Worm (Caenorhabditis elegans) whole organism, L3 larva: ENCODE results near the gene F45G2.8.

ENCODE experiments used
- R02D3.7 ChIP-seq: fragments of 150-350 bp; optimal IDR thresholded peaks from 2 replicates; lab custom pipeline; 2014; ENCODE audit warnings: missing biosample characterization, missing genetic modification characterization
- ZK546.5 ChIP-seq: sonication (generic microtip); optimal IDR thresholded peaks from 2 replicates; lab custom pipeline; 2017; ENCODE audit warnings: missing biosample characterization, missing genetic modification characterization
- aly-2 ChIP-seq: fragments of 150-350 bp; optimal IDR thresholded peaks from 2 replicates; lab custom pipeline; 2014; ENCODE audit warnings: missing biosample characterization, missing genetic modification characterization
- ama-1 ChIP-seq: fragments of 150-350 bp; optimal IDR thresholded peaks from 2 replicates; lab custom pipeline; 2018
- ceh-16 ChIP-seq: sonication (generic microtip); optimal IDR thresholded peaks from 2 replicates; lab custom pipeline; 2017; ENCODE audit warnings: missing biosample characterization, missing genetic modification characterization
- ceh-28 ChIP-seq: fragments of 150-350 bp; optimal IDR thresholded peaks from 2 replicates; lab custom pipeline; 2014; ENCODE audit warnings: missing biosample characterization, missing genetic modification reagents, missing genetic modification characterization
- ceh-82 ChIP-seq: fragments of 150-350 bp; optimal IDR thresholded peaks from 2 replicates; lab custom pipeline; 2014; ENCODE audit warnings: missing biosample characterization, missing genetic modification characterization
- ceh-9 ChIP-seq: sonication (generic microtip); optimal IDR thresholded peaks from 2 replicates; lab custom pipeline; 2018; ENCODE audit warnings: missing biosample characterization, missing genetic modification characterization
- daf-12 ChIP-seq: fragments of 150-350 bp; optimal IDR thresholded peaks from 2 replicates; lab custom pipeline; 2014; ENCODE audit warnings: missing biosample characterization, missing genetic modification reagents, missing genetic modification characterization
- egl-27 ChIP-seq: sonication (generic microtip); optimal IDR thresholded peaks from 4 replicates; lab custom pipeline; 2017; ENCODE audit warnings: missing biosample characterization, missing genetic modification reagents, missing genetic modification characterization
- egl-5 ChIP-seq: fragments of 150-350 bp; optimal IDR thresholded peaks from 2 replicates; lab custom pipeline; 2017; ENCODE audit warnings: missing biosample characterization, missing genetic modification reagents, missing genetic modification characterization, inconsistent platforms
- elt-1 ChIP-seq: fragments of 150-350 bp; optimal IDR thresholded peaks from 2 replicates; lab custom pipeline; 2014; ENCODE audit warnings: missing biosample characterization, missing genetic modification characterization
- elt-2 ChIP-seq: sonication (generic microtip); optimal IDR thresholded peaks from 2 replicates; lab custom pipeline; 2016; ENCODE audit warnings: missing genetic modification reagents, mild to moderate bottlenecking, missing genetic modification characterization, missing compliant biosample characterization
- elt-3 ChIP-seq, 3 experiments: fragments of 150-350 bp in 1 of 3; sonication (generic microtip) in 2 of 3; optimal IDR thresholded peaks; 2 replicates in 2 of 3; 4 replicates in 1 of 3; lab custom pipeline; 2014 to 2017; ENCODE audit warnings: missing biosample characterization in 3 of 3, missing genetic modification characterization in 3 of 3
- eor-1 ChIP-seq, 2 experiments: fragments of 150-350 bp; optimal IDR thresholded peaks; 2 replicates each; lab custom pipeline; 2014 to 2018; ENCODE audit warnings: missing biosample characterization in 2 of 2, missing genetic modification characterization in 2 of 2
- fkh-10 ChIP-seq: sonication (generic microtip); optimal IDR thresholded peaks from 2 replicates; lab custom pipeline; 2017; ENCODE audit warnings: missing biosample characterization, missing genetic modification reagents, missing genetic modification characterization
- fkh-2 ChIP-seq: fragments of 150-350 bp; optimal IDR thresholded peaks from 2 replicates; lab custom pipeline; 2014; ENCODE audit warnings: missing biosample characterization, missing genetic modification reagents, missing genetic modification characterization
- fos-1 ChIP-seq: fragments of 150-350 bp; optimal IDR thresholded peaks from 2 replicates; lab custom pipeline; 2014; ENCODE audit warnings: missing biosample characterization, missing genetic modification characterization
- hmg-11 ChIP-seq: sonication (generic microtip); optimal IDR thresholded peaks from 2 replicates; lab custom pipeline; 2016; ENCODE audit warnings: missing genetic modification characterization, missing compliant biosample characterization
- jun-1 ChIP-seq: fragments of 150-350 bp; optimal IDR thresholded peaks from 2 replicates; lab custom pipeline; 2014; ENCODE audit warnings: missing biosample characterization, missing genetic modification reagents, missing genetic modification characterization
- lin-15B ChIP-seq: fragments of 150-350 bp; optimal IDR thresholded peaks from 2 replicates; lab custom pipeline; 2014; ENCODE audit warnings: missing biosample characterization, missing genetic modification characterization
- lin-39 ChIP-seq: fragments of 150-350 bp; optimal IDR thresholded peaks from 2 replicates; lab custom pipeline; 2018; ENCODE audit warnings: missing biosample characterization, missing genetic modification reagents, missing genetic modification characterization
- lsy-12 ChIP-seq: sonication (generic microtip); optimal IDR thresholded peaks from 2 replicates; lab custom pipeline; 2016; ENCODE audit warnings: mild to moderate bottlenecking, missing genetic modification characterization, missing compliant biosample characterization
- mdl-1 ChIP-seq: fragments of 150-350 bp; optimal IDR thresholded peaks from 2 replicates; lab custom pipeline; 2014; ENCODE audit warnings: missing biosample characterization, missing genetic modification characterization
- mml-1 ChIP-seq: fragments of 150-350 bp; sonication (generic microtip); optimal IDR thresholded peaks from 3 replicates; lab custom pipeline; 2014; ENCODE audit warnings: missing biosample characterization, missing genetic modification characterization
- nfya-1 ChIP-seq: sonication (generic microtip); optimal IDR thresholded peaks from 2 replicates; lab custom pipeline; 2017; ENCODE audit warnings: missing genetic modification characterization, mild to moderate bottlenecking, missing compliant biosample characterization, antibody characterized with exemption, moderate library complexity; ENCODE audit not compliant: insufficient read depth
- nhr-11 ChIP-seq: fragments of 150-350 bp; optimal IDR thresholded peaks from 2 replicates; lab custom pipeline; 2014; ENCODE audit warnings: missing biosample characterization, missing genetic modification characterization
- nhr-12 ChIP-seq: fragments of 150-350 bp; optimal IDR thresholded peaks from 2 replicates; lab custom pipeline; 2014; ENCODE audit warnings: missing biosample characterization, missing genetic modification characterization
- nhr-23 ChIP-seq: fragments of 150-350 bp; optimal IDR thresholded peaks from 2 replicates; lab custom pipeline; 2014; ENCODE audit warnings: missing biosample characterization, missing genetic modification reagents, missing genetic modification characterization
- nhr-237 ChIP-seq: fragments of 150-350 bp; optimal IDR thresholded peaks from 2 replicates; lab custom pipeline; 2014; ENCODE audit warnings: missing biosample characterization, missing genetic modification characterization
- nhr-25 ChIP-seq: sonication (generic microtip); optimal IDR thresholded peaks from 2 replicates; lab custom pipeline; 2017; ENCODE audit warnings: missing biosample characterization, missing genetic modification characterization
- nhr-28 ChIP-seq: fragments of 150-350 bp; optimal IDR thresholded peaks from 2 replicates; lab custom pipeline; 2014; ENCODE audit warnings: missing biosample characterization, missing genetic modification characterization
- nhr-43 ChIP-seq: sonication (generic microtip); optimal IDR thresholded peaks from 2 replicates; lab custom pipeline; 2016; ENCODE audit warnings: mild to moderate bottlenecking, missing genetic modification characterization, missing compliant biosample characterization; ENCODE audit not compliant: poor library complexity, severe bottlenecking
- nhr-67 ChIP-seq: fragments of 150-350 bp; optimal IDR thresholded peaks from 2 replicates; lab custom pipeline; 2014; ENCODE audit warnings: missing biosample characterization, missing genetic modification characterization
- nhr-76 ChIP-seq: fragments of 150-350 bp; sonication (generic microtip); optimal IDR thresholded peaks from 5 replicates; lab custom pipeline; 2014; ENCODE audit warnings: missing biosample characterization, missing genetic modification characterization
- nhr-77 ChIP-seq: fragments of 150-350 bp; optimal IDR thresholded peaks from 2 replicates; lab custom pipeline; 2014; ENCODE audit warnings: missing biosample characterization, missing genetic modification characterization
- pha-4 ChIP-seq: fragments of 150-350 bp; optimal IDR thresholded peaks from 2 replicates; lab custom pipeline; 2014; ENCODE audit warnings: missing biosample characterization, missing genetic modification reagents, missing genetic modification characterization
- pqm-1 ChIP-seq: fragments of 150-350 bp; optimal IDR thresholded peaks from 2 replicates; lab custom pipeline; 2017; ENCODE audit warnings: missing biosample characterization, missing genetic modification characterization, inconsistent platforms
- sea-2 ChIP-seq: fragments of 150-350 bp; sonication (generic microtip); optimal IDR thresholded peaks from 4 replicates; lab custom pipeline; 2014; ENCODE audit warnings: missing biosample characterization, missing genetic modification reagents, missing genetic modification characterization
- skn-1 ChIP-seq: fragments of 150-350 bp; optimal IDR thresholded peaks from 2 replicates; lab custom pipeline; 2014; ENCODE audit warnings: missing biosample characterization, missing genetic modification characterization
- snpc-4 ChIP-seq: fragments of 150-350 bp; optimal IDR thresholded peaks from 2 replicates; lab custom pipeline; 2014; ENCODE audit warnings: missing biosample characterization, missing genetic modification characterization
- tbx-2 ChIP-seq: sonication (generic microtip); optimal IDR thresholded peaks from 2 replicates; lab custom pipeline; 2016; ENCODE audit warnings: mild to moderate bottlenecking, missing genetic modification characterization, missing compliant biosample characterization
- unc-39 ChIP-seq: sonication (generic microtip); optimal IDR thresholded peaks from 4 replicates; lab custom pipeline; 2017; ENCODE audit warnings: missing biosample characterization, missing genetic modification characterization
- unc-62 ChIP-seq: fragments of 150-350 bp; sonication (generic microtip); optimal IDR thresholded peaks from 4 replicates; lab custom pipeline; 2014; ENCODE audit warnings: missing biosample characterization, missing genetic modification reagents, missing genetic modification characterization
- zag-1 ChIP-seq: fragments of 150-350 bp; optimal IDR thresholded peaks from 2 replicates; lab custom pipeline; 2014; ENCODE audit warnings: missing biosample characterization, missing genetic modification characterization
- ztf-11 ChIP-seq: fragments of 150-350 bp; optimal IDR thresholded peaks from 2 replicates; lab custom pipeline; 2014; ENCODE audit warnings: missing biosample characterization, missing genetic modification characterization
- ztf-4 ChIP-seq: fragments of 150-350 bp; optimal IDR thresholded peaks from 2 replicates; lab custom pipeline; 2014; ENCODE audit warnings: missing biosample characterization, missing genetic modification characterization

The F45G2.8 gene

ce11 chrIII:13464493-13465362 is 29.3 kb upstream of the F45G2.8 start, which contains the start of gene kel-3:
TSS of gene kel-3 (plus strand) at chrIII:13464820.
- TF ChIP-seq ceh-9 (tag; lab: Kevin White, UChicago) = no peak
- TF ChIP-seq nfya-1 (tag; lab: Kevin White, UChicago) = peak; percentile 70
- no peak for TF ChIP-seq unc-39 (tag; lab: Kevin White, UChicago)
- TF ChIP-seq pha-4 (tag; lab: Kevin White, UChicago) = peak; percentile 85
- TF ChIP-seq ztf-4 (tag; lab: Kevin White, UChicago) = no peak
- TF ChIP-seq fkh-2 (tag; lab: Kevin White, UChicago) = no peak
- no peak for TF ChIP-seq nhr-28 (tag; lab: Kevin White, UChicago)
- no peak for TF ChIP-seq mdl-1
- peak; percentile 33 for TF ChIP-seq ceh-82 (tag; lab: Kevin White, UChicago)
- no peak for TF ChIP-seq egl-27 (tag; lab: Kevin White, UChicago)
- TF ChIP-seq elt-3 (tag; optimal IDR thresholded peaks at IDR 0.05; lab: Kevin White, UChicago) = peak in 2 of 3 experiments; percentile 52 to 73
- TF ChIP-seq eor-1 (tag; optimal IDR thresholded peaks at IDR 0.05; lab: Kevin White, UChicago) = no peak
- TF ChIP-seq nhr-25 (tag; lab: Kevin White, UChicago) = peak; percentile 37
- no peak for TF ChIP-seq ztf-11 (tag; lab: Kevin White, UChicago)
- peak; percentile 96 for TF ChIP-seq pqm-1 (tag; lab: Kevin White, UChicago)
- peak; percentile 89 for TF ChIP-seq ceh-28 (tag; lab: Kevin White, UChicago)
- no peak for TF ChIP-seq daf-12 (tag; lab: Kevin White, UChicago)
- TF ChIP-seq snpc-4 = peak; percentile 7
- no peak for TF ChIP-seq nhr-12 (tag; lab: Kevin White, UChicago)
- no peak for TF ChIP-seq elt-1
- no peak for TF ChIP-seq mml-1 (tag; lab: Kevin White, UChicago)
- TF ChIP-seq nhr-23 (tag; lab: Kevin White, UChicago) = peak; percentile 77
- peak; percentile 85 for TF ChIP-seq aly-2 (tag; lab: Kevin White, UChicago)
- no peak for TF ChIP-seq nhr-237 (tag; lab: Kevin White, UChicago)
- no peak for TF ChIP-seq nhr-67 (tag; lab: Kevin White, UChicago)
- peak; percentile 96 for TF ChIP-seq elt-2 (tag; lab: Kevin White, UChicago)
- peak; percentile 26 for TF ChIP-seq R02D3.7 (tag; lab: Kevin White, UChicago)
- peak; percentile 32 for TF ChIP-seq hmg-11
- peak; percentile 34 for TF ChIP-seq lin-15B
- TF ChIP-seq unc-62 (GFP tag; lab: Kevin White, UChicago) = peak; percentile 61
- peak; percentile 54 for TF ChIP-seq nhr-11 (tag; lab: Kevin White, UChicago)
- TF ChIP-seq fos-1 (tag; lab: Kevin White, UChicago) = peak; percentile 37
- peak; percentile 80 for TF ChIP-seq nhr-43 (tag; lab: Kevin White, UChicago)
- no peak for TF ChIP-seq skn-1
- TF ChIP-seq sea-2 (GFP tag; lab: Kevin White, UChicago) = no peak
- TF ChIP-seq lsy-12 = peak; percentile 75
- TF ChIP-seq fkh-10 (GFP tag; lab: Kevin White, UChicago) = no peak
- TF ChIP-seq lin-39 (tag; lab: Kevin White, UChicago) = peak; percentile 47
- TF ChIP-seq nhr-77 (tag; lab: Kevin White, UChicago) = peak; percentile 63
- TF ChIP-seq egl-5 (tag; lab: Kevin White, UChicago) = no peak
- TF ChIP-seq jun-1 (tag; lab: Kevin White, UChicago) = peak; percentile 85
- TF ChIP-seq ceh-16 = no peak
- peak; percentile 55 for TF ChIP-seq nhr-76 (tag; lab: Kevin White, UChicago)
- TF ChIP-seq zag-1 (tag; lab: Kevin White, UChicago) = no peak
- TF ChIP-seq ama-1 (lab: Kevin White, UChicago) = peak; percentile 99
- peak; percentile 50 for TF ChIP-seq ZK546.5 (tag; lab: Kevin White, UChicago)
- TF ChIP-seq tbx-2 = peak; percentile 53
